Worm (Caenorhabditis elegans) whole organism, L4/young adult: ENCODE results near the gene arx-2.

Source experiments
- dao-5 ChIP-seq: sonication (generic microtip); optimal IDR thresholded peaks from 2 replicates; lab custom pipeline; 2016; ENCODE audit warnings: missing genotype, missing genetic modification characterization, moderate library complexity, missing compliant biosample characterization
- him-1 ChIP-seq: sonication (generic microtip); optimal IDR thresholded peaks from 2 replicates; lab custom pipeline; 2016; ENCODE audit warnings: missing genotype, missing genetic modification reagents, missing genetic modification characterization, missing compliant biosample characterization

ce11 chrV:10323537-10323936 lies 14.6 kb downstream of the arx-2 start:
- TF ChIP-seq him-1 (no peak), dao-5 (tag; lab: Kevin White, UChicago) (no peak)
